Worm (Caenorhabditis elegans) whole organism, L2 larva: ENCODE measurements around the gene E02C12.11.

ENCODE experiments used
- C34F6.9 ChIP-seq: fragments of 150-350 bp; optimal IDR thresholded peaks from 2 replicates; lab custom pipeline; 2014; ENCODE audit warnings: missing biosample characterization, missing genetic modification characterization
- ama-1 ChIP-seq: fragments of 150-350 bp; optimal IDR thresholded peaks from 2 replicates; lab custom pipeline; 2018; ENCODE audit warnings: inconsistent platforms
- nhr-237 ChIP-seq: fragments of 150-350 bp; optimal IDR thresholded peaks from 2 replicates; lab custom pipeline; 2014; ENCODE audit warnings: missing biosample characterization, missing genetic modification characterization
- nhr-77 ChIP-seq: fragments of 150-350 bp; optimal IDR thresholded peaks from 2 replicates; lab custom pipeline; 2014; ENCODE audit warnings: missing biosample characterization, missing genetic modification characterization
- peb-1 ChIP-seq: fragments of 150-350 bp; optimal IDR thresholded peaks from 2 replicates; lab custom pipeline; 2014; ENCODE audit warnings: missing biosample characterization, missing genetic modification characterization
- skn-1 ChIP-seq: sonication (generic microtip); optimal IDR thresholded peaks from 2 replicates; lab custom pipeline; 2017; ENCODE audit warnings: missing biosample characterization, missing genetic modification characterization
- unc-62 ChIP-seq: fragments of 150-350 bp; optimal IDR thresholded peaks from 2 replicates; lab custom pipeline; 2014; ENCODE audit warnings: missing biosample characterization, missing genetic modification reagents, missing genetic modification characterization
- zag-1 ChIP-seq: fragments of 150-350 bp; optimal IDR thresholded peaks from 2 replicates; lab custom pipeline; 2014; ENCODE audit warnings: missing biosample characterization, missing genetic modification characterization

DNA sequence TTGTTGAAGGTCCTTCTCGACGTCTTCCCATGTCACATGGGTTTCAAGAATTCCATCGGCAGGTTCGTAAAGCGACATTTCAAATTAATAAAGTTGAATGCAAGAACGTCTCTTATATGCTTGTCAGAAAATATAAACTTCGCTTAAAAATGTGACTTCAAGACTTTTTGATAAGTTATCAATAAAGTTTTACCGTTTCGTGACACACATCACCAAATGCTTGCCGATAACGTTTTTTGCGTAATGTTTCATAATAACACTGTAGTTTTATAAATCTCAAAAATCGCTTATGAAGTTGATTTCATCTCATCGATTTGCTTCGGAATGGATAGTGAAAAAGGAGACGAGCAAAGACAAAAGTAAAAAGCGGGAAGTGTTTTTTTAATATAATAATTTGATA lies 6.2 kb downstream of the E02C12.11 start, which contains the start of gene E02C12.8:
- no peak for TF ChIP-seq peb-1 (tag; lab: Kevin White, UChicago)
- TF ChIP-seq skn-1 (tag; lab: Kevin White, UChicago), result no peak
- no peak for TF ChIP-seq ama-1 (lab: Kevin White, UChicago)
- no peak for TF ChIP-seq nhr-77 (tag; lab: Kevin White, UChicago)
- no peak for TF ChIP-seq zag-1
- TF ChIP-seq unc-62, result no peak
- TF ChIP-seq C34F6.9 (tag; lab: Kevin White, UChicago), result no peak
- no peak for TF ChIP-seq nhr-237 (tag; lab: Kevin White, UChicago)
